Fruit fly (Drosophila melanogaster) whole organism, embryonic: ENCODE measurements around the gene CG17190.
A peak's percentile ranks its signal among the peaks of the same experiment; 100 is the strongest.

Experiments
- CG1024 ChIP-seq: fragments of 200-800 bp; sonication (Bioruptor generic); IDR thresholded peaks from 2 replicates; pipeline ENCODE4 v1.3.6; 2022; ENCODE audit warnings: missing biosample characterization, missing genetic modification characterization
- CG14014 ChIP-seq: fragments of 200-800 bp; sonication (Bioruptor generic); IDR thresholded peaks from 2 replicates; pipeline ENCODE4 v1.3.6; 2022; ENCODE audit warnings: missing biosample characterization, missing genetic modification characterization
- CG15514 ChIP-seq: fragments of 200-800 bp; sonication (Bioruptor generic); optimal IDR thresholded peaks from 3 replicates; lab custom pipeline; 2017; ENCODE audit warnings: missing biosample characterization, missing genetic modification characterization, mild to moderate bottlenecking, moderate library complexity, missing genetic modification reagents
- CG15601 ChIP-seq: fragments of 200-800 bp; sonication (Bioruptor generic); optimal IDR thresholded peaks from 3 replicates; lab custom pipeline; 2019; ENCODE audit warnings: missing biosample characterization, mild to moderate bottlenecking, missing genetic modification characterization, moderate library complexity
- CG1647 ChIP-seq: fragments of 200-800 bp; sonication (Bioruptor generic); optimal IDR thresholded peaks from 3 replicates; lab custom pipeline; 2016; ENCODE audit warnings: missing biosample characterization, missing genetic modification characterization
- CG16779 ChIP-seq: fragments of 200-800 bp; sonication (Bioruptor generic); IDR thresholded peaks from 2 replicates; pipeline ENCODE4 v1.3.6; 2022; ENCODE audit warnings: missing biosample characterization, missing genetic modification characterization
- CG16863 ChIP-seq: fragments of 200-800 bp; sonication (Bioruptor generic); optimal IDR thresholded peaks from 3 replicates; lab custom pipeline; 2016; ENCODE audit warnings: missing biosample characterization, missing genetic modification characterization
- CG2116 ChIP-seq: fragments of 200-800 bp; sonication (Bioruptor generic); optimal IDR thresholded peaks from 3 replicates; lab custom pipeline; 2018; ENCODE audit warnings: missing biosample characterization, mild to moderate bottlenecking, missing genetic modification characterization
- CG2202 ChIP-seq: fragments of 200-800 bp; sonication (Bioruptor generic); optimal IDR thresholded peaks from 2 replicates; lab custom pipeline; 2018; ENCODE audit warnings: missing biosample characterization, mild to moderate bottlenecking, missing genetic modification characterization
- CG30403 ChIP-seq: fragments of 200-800 bp; sonication (Bioruptor generic); optimal IDR thresholded peaks from 3 replicates; lab custom pipeline; 2016; ENCODE audit warnings: missing biosample characterization, missing genetic modification characterization
- CG4424 ChIP-seq: fragments of 200-800 bp; sonication (Bioruptor generic); optimal IDR thresholded peaks from 3 replicates; lab custom pipeline; 2016; ENCODE audit warnings: missing biosample characterization, missing genetic modification characterization
- CG4617 ChIP-seq: fragments of 200-800 bp; sonication (Bioruptor generic); optimal IDR thresholded peaks from 3 replicates; lab custom pipeline; 2016; ENCODE audit warnings: missing biosample characterization, missing genetic modification characterization, borderline replicate concordance
- CG5953 ChIP-seq: fragments of 200-800 bp; sonication (Bioruptor generic); IDR thresholded peaks from 2 replicates; pipeline ENCODE4 v1.3.6; 2022; ENCODE audit warnings: missing biosample characterization, missing genetic modification characterization
- CG7271 ChIP-seq: fragments of 200-800 bp; sonication (Bioruptor generic); optimal IDR thresholded peaks from 2 replicates; lab custom pipeline; 2018; ENCODE audit warnings: missing biosample characterization, mild to moderate bottlenecking, missing genetic modification characterization, moderate library complexity
- CG8924 ChIP-seq: fragments of 200-800 bp; optimal IDR thresholded peaks from 3 replicates; lab custom pipeline; 2019; ENCODE audit warnings: missing biosample characterization, mild to moderate bottlenecking, missing genetic modification characterization, moderate library complexity
- CG9437 ChIP-seq: fragments of 200-800 bp; sonication (Bioruptor generic); optimal IDR thresholded peaks from 2 replicates; lab custom pipeline; 2018; ENCODE audit warnings: missing biosample characterization, mild to moderate bottlenecking, missing genetic modification characterization
- CG9727 ChIP-seq: fragments of 200-800 bp; sonication (Bioruptor generic); optimal IDR thresholded peaks from 3 replicates; lab custom pipeline; 2017; ENCODE audit warnings: missing biosample characterization, mild to moderate bottlenecking, missing genetic modification characterization
- CHES-1-like ChIP-seq: fragments of 200-800 bp; sonication (Bioruptor generic); optimal IDR thresholded peaks from 2 replicates; lab custom pipeline; 2016; ENCODE audit warnings: missing biosample characterization, missing genetic modification characterization
- Chrac-16 ChIP-seq: fragments of 200-800 bp; sonication (Bioruptor generic); optimal IDR thresholded peaks from 3 replicates; lab custom pipeline; 2016; ENCODE audit warnings: missing biosample characterization, missing genetic modification characterization
- Dip3 ChIP-seq: fragments of 200-800 bp; sonication (Bioruptor generic); optimal IDR thresholded peaks from 3 replicates; lab custom pipeline; 2016; ENCODE audit warnings: missing biosample characterization, missing genetic modification characterization
- Drgx ChIP-seq: fragments of 200-800 bp; sonication (Bioruptor generic); IDR thresholded peaks from 2 replicates; pipeline ENCODE4 v1.3.6; 2022; ENCODE audit warnings: missing biosample characterization, missing genetic modification characterization
- HHEX ChIP-seq: fragments of 200-800 bp; sonication (Bioruptor generic); optimal IDR thresholded peaks from 3 replicates; lab custom pipeline; 2017; ENCODE audit warnings: missing biosample characterization, mild to moderate bottlenecking, missing genetic modification characterization, missing genetic modification reagents
- HLH3B ChIP-seq: fragments of 200-800 bp; sonication (Bioruptor generic); IDR thresholded peaks from 2 replicates; pipeline ENCODE4 v1.3.6; 2022; ENCODE audit warnings: missing biosample characterization, missing genetic modification characterization
- HmgD ChIP-seq: fragments of 200-800 bp; sonication (Bioruptor generic); optimal IDR thresholded peaks from 3 replicates; lab custom pipeline; 2016; ENCODE audit warnings: missing biosample characterization, missing genetic modification characterization
- Lhr ChIP-seq: fragments of 200-800 bp; sonication (Bioruptor generic); optimal IDR thresholded peaks from 3 replicates; lab custom pipeline; 2017; ENCODE audit warnings: mild to moderate bottlenecking, missing biosample characterization, missing genetic modification reagents, missing genetic modification characterization
- Med ChIP-seq: fragments of 200-800 bp; sonication (Bioruptor generic); peaks from one replicate; lab custom pipeline; 2016; ENCODE audit warnings: missing biosample characterization, missing genetic modification characterization, mild to moderate bottlenecking, inconsistent platforms, moderate library complexity
- Mes4 ChIP-seq: fragments of 200-800 bp; sonication (Bioruptor generic); optimal IDR thresholded peaks from 2 replicates; lab custom pipeline; 2016; ENCODE audit warnings: missing biosample characterization, missing genetic modification characterization
- Neu2 ChIP-seq: fragments of 200-800 bp; sonication (Bioruptor generic); optimal IDR thresholded peaks from 3 replicates; lab custom pipeline; 2016; ENCODE audit warnings: missing biosample characterization, missing genetic modification characterization, borderline replicate concordance
- Rx ChIP-seq: fragments of 200-800 bp; sonication (Bioruptor generic); IDR thresholded peaks from 2 replicates; pipeline ENCODE4 v1.3.6; 2022; ENCODE audit warnings: missing biosample characterization, missing genetic modification characterization
- Side ChIP-seq: fragments of 200-800 bp; sonication (Bioruptor generic); optimal IDR thresholded peaks from 2 replicates; lab custom pipeline; 2016; ENCODE audit warnings: missing biosample characterization, missing genetic modification characterization
- Six4 ChIP-seq: fragments of 200-800 bp; sonication (Bioruptor generic); optimal IDR thresholded peaks from 2 replicates; lab custom pipeline; 2016; ENCODE audit warnings: missing biosample characterization, missing genetic modification characterization
- Trl ChIP-seq, 3 experiments: fragments of >200 bp in 2 of 3; fragments of 200-800 bp in 1 of 3; sonication (Bioruptor generic) in 1 of 3; optimal IDR thresholded peaks; 2 replicates in 1 of 3; 3 replicates in 2 of 3; lab custom pipeline; 2016 to 2017; ENCODE audit warnings: missing biosample characterization in 1 of 3, missing genetic modification characterization in 1 of 3
- ac ChIP-seq: fragments of 200-800 bp; sonication (Bioruptor generic); optimal IDR thresholded peaks from 3 replicates; lab custom pipeline; 2017; ENCODE audit warnings: missing biosample characterization, mild to moderate bottlenecking, missing genetic modification characterization
- ara ChIP-seq: fragments of 200-800 bp; sonication (Bioruptor generic); IDR thresholded peaks from 2 replicates; pipeline ENCODE4 v1.3.6; 2022; ENCODE audit warnings: missing biosample characterization, missing genetic modification characterization
- crc ChIP-seq: fragments of 200-800 bp; sonication (Bioruptor generic); optimal IDR thresholded peaks from 2 replicates; lab custom pipeline; 2016; ENCODE audit warnings: missing biosample characterization, missing genetic modification characterization
- disco-r ChIP-seq: fragments of 200-800 bp; sonication (Bioruptor generic); optimal IDR thresholded peaks from 2 replicates; lab custom pipeline; 2016; ENCODE audit warnings: missing biosample characterization, missing genetic modification characterization
- ftz-f1 ChIP-seq: fragments of 200-800 bp; sonication (Bioruptor generic); optimal IDR thresholded peaks from 2 replicates; lab custom pipeline; 2016; ENCODE audit warnings: missing biosample characterization, missing genetic modification characterization
- grn ChIP-seq: fragments of 200-800 bp; sonication (Bioruptor generic); optimal IDR thresholded peaks from 3 replicates; lab custom pipeline; 2017; ENCODE audit warnings: missing biosample characterization, missing genetic modification characterization
- ken ChIP-seq: fragments of 200-800 bp; sonication (Bioruptor generic); IDR thresholded peaks from 3 replicates; pipeline ENCODE4 v1.3.6; 2022; ENCODE audit warnings: missing biosample characterization, missing genetic modification characterization
- lbe ChIP-seq: fragments of 200-800 bp; sonication (Bioruptor generic); optimal IDR thresholded peaks from 2 replicates; lab custom pipeline; 2016; ENCODE audit warnings: missing biosample characterization, mild to moderate bottlenecking, missing genetic modification characterization
- mld ChIP-seq: fragments of 200-800 bp; sonication (Bioruptor generic); IDR thresholded peaks from 3 replicates; pipeline ENCODE4 v1.3.6; 2022; ENCODE audit warnings: missing biosample characterization, missing genetic modification characterization; ENCODE audit not compliant: partially characterized antibody
- nau ChIP-seq: fragments of 200-800 bp; sonication (Bioruptor generic); optimal IDR thresholded peaks from 3 replicates; lab custom pipeline; 2017; ENCODE audit warnings: missing biosample characterization, mild to moderate bottlenecking, missing genetic modification characterization, missing genetic modification reagents
- nerfin-1 ChIP-seq: fragments of 200-800 bp; sonication (Bioruptor generic); optimal IDR thresholded peaks from 3 replicates; lab custom pipeline; 2019; ENCODE audit warnings: missing biosample characterization, mild to moderate bottlenecking, missing genetic modification characterization, moderate library complexity
- onecut ChIP-seq: fragments of 200-800 bp; sonication (Bioruptor generic); IDR thresholded peaks from 2 replicates; pipeline ENCODE4 v1.3.6; 2022; ENCODE audit warnings: missing biosample characterization, missing genetic modification characterization
- row ChIP-seq: fragments of 200-800 bp; sonication (Bioruptor generic); IDR thresholded peaks from 3 replicates; pipeline ENCODE4 v1.3.6; 2022; ENCODE audit warnings: missing biosample characterization, missing genetic modification characterization
- sd ChIP-seq: fragments of 200-800 bp; sonication (Bioruptor generic); optimal IDR thresholded peaks from 3 replicates; lab custom pipeline; 2018; ENCODE audit warnings: missing biosample characterization, mild to moderate bottlenecking, missing genetic modification characterization, moderate library complexity
- sens ChIP-seq: fragments of 200-800 bp; sonication (Bioruptor generic); peaks from one replicate; lab custom pipeline; 2016; ENCODE audit warnings: missing biosample characterization, missing genetic modification characterization
- ssp ChIP-seq: fragments of 200-800 bp; sonication (Bioruptor generic); IDR thresholded peaks from 2 replicates; pipeline ENCODE4 v1.3.6; 2022; ENCODE audit warnings: missing biosample characterization, missing genetic modification characterization
- tin ChIP-seq: fragments of 200-800 bp; sonication (Bioruptor generic); optimal IDR thresholded peaks from 3 replicates; lab custom pipeline; 2016; ENCODE audit warnings: missing biosample characterization, missing genetic modification characterization
- twi ChIP-seq: fragments of 200-800 bp; optimal IDR thresholded peaks from 2 replicates; lab custom pipeline; 2019; ENCODE audit warnings: missing biosample characterization, mild to moderate bottlenecking, missing genetic modification characterization, moderate library complexity
- wek ChIP-seq: fragments of 200-800 bp; sonication (Bioruptor generic); optimal IDR thresholded peaks from 3 replicates; lab custom pipeline; 2018; ENCODE audit warnings: missing biosample characterization, mild to moderate bottlenecking, missing genetic modification characterization, moderate library complexity

CG17190 gene

dm6 chr3R:20035887-20036286 lies 22.6 kb upstream of the CG17190 start, which contains the start of gene Regnase-1 (continued):
- TF ChIP-seq HLH3B: peak; percentile 87; the same call in 1 of the 2 replicates
- TF ChIP-seq CG1024 (GFP tag; lab: Robert Waterston, UW): peak; percentile 80
- TF ChIP-seq CG30403 (GFP tag; lab: Kevin White, UChicago): peak; percentile 78
- TF ChIP-seq CG16863 (GFP tag; lab: Kevin White, UChicago): peak; percentile 77
- peak; percentile 98 for TF ChIP-seq CG7271 (tag; lab: Kevin White, UChicago)
- TF ChIP-seq Six4 (GFP tag; lab: Kevin White, UChicago): peak; percentile 86
- TF ChIP-seq CG8924 (tag; lab: Kevin White, UChicago): peak; percentile 84
- TF ChIP-seq Rx (GFP tag; lab: Robert Waterston, UW): peak; percentile 84
- peak; percentile 83 for TF ChIP-seq tin (GFP tag; lab: Kevin White, UChicago)
- peak; percentile 60 for TF ChIP-seq Dip3 (GFP tag; lab: Kevin White, UChicago)
- TF ChIP-seq Mes4 (GFP tag; lab: Kevin White, UChicago): peak; percentile 92
- peak; percentile 86 for TF ChIP-seq CG16779 (GFP tag; lab: Robert Waterston, UW)
- TF ChIP-seq CG2202: peak; percentile 93
- no peak for TF ChIP-seq sd (tag; lab: Kevin White, UChicago)
- TF ChIP-seq twi (tag; lab: Kevin White, UChicago): peak; percentile 74
- no peak for TF ChIP-seq ftz-f1 (GFP tag; lab: Kevin White, UChicago)
- TF ChIP-seq Drgx (GFP tag; lab: Robert Waterston, UW): peak; percentile 66
- peak; percentile 89 for TF ChIP-seq CG4424
- peak; percentile 59 for TF ChIP-seq Chrac-16 (GFP tag; lab: Kevin White, UChicago)
- peak; percentile 96 for TF ChIP-seq HHEX (GFP tag; lab: Kevin White, UChicago)
- TF ChIP-seq CG5953 (GFP tag; lab: Robert Waterston, UW): peak; percentile 85
- no peak for TF ChIP-seq Trl (optimal IDR thresholded peaks at IDR 0.05; lab: Kevin White, UChicago)
- peak; percentile 91 for TF ChIP-seq Trl (GFP tag; optimal IDR thresholded peaks at IDR 0.05; lab: Kevin White, UChicago)
- peak; percentile 77 for TF ChIP-seq ac
- peak; percentile 88 for TF ChIP-seq Lhr (GFP tag; lab: Kevin White, UChicago)
- TF ChIP-seq mld (GFP tag; lab: Robert Waterston, UW): peak; percentile 73
- peak; percentile 86 for TF ChIP-seq crc (GFP tag; lab: Kevin White, UChicago)
- peak; percentile 95 for TF ChIP-seq CG15514 (GFP tag; lab: Kevin White, UChicago)
- TF ChIP-seq disco-r (GFP tag; lab: Kevin White, UChicago): peak; percentile 89
- TF ChIP-seq ken: no peak
- peak; percentile 98 for TF ChIP-seq sens (GFP tag; lab: Kevin White, UChicago)
- TF ChIP-seq Med (GFP tag; lab: Kevin White, UChicago): peak; percentile 99
- TF ChIP-seq ssp: peak; percentile 65
- peak; percentile 92 for TF ChIP-seq wek (GFP tag; lab: Kevin White, UChicago)
- peak; percentile 89 for TF ChIP-seq nerfin-1 (tag; lab: Kevin White, UChicago)
- peak; percentile 62 for TF ChIP-seq Neu2
- TF ChIP-seq CG1647 (GFP tag; lab: Kevin White, UChicago): peak; percentile 83
- TF ChIP-seq Side (GFP tag; lab: Kevin White, UChicago): peak; percentile 92
- peak; percentile 89 for TF ChIP-seq CHES-1-like (GFP tag; lab: Kevin White, UChicago)
- peak; percentile 90 for TF ChIP-seq ara
- TF ChIP-seq HmgD (GFP tag; lab: Kevin White, UChicago): peak; percentile 86
- peak; percentile 90 for TF ChIP-seq CG15601 (tag; lab: Kevin White, UChicago)
- TF ChIP-seq onecut: peak; percentile 88
- peak; percentile 84 for TF ChIP-seq CG9437 (GFP tag; lab: Kevin White, UChicago)
- peak; percentile 74 for TF ChIP-seq row (GFP tag; lab: Robert Waterston, UW)
- peak; percentile 77 for TF ChIP-seq grn
- TF ChIP-seq nau (GFP tag; lab: Kevin White, UChicago): no peak
- peak; percentile 86 for TF ChIP-seq lbe (GFP tag; lab: Kevin White, UChicago)
- TF ChIP-seq CG9727 (GFP tag; lab: Kevin White, UChicago): peak; percentile 95
- peak; percentile 87; the same call in 1 of the 2 replicates for TF ChIP-seq CG14014 (GFP tag; lab: Robert Waterston, UW)
- TF ChIP-seq CG2116: peak; percentile 96
- peak; percentile 93 for TF ChIP-seq CG4617 (GFP tag; lab: Kevin White, UChicago)
